Worm (Caenorhabditis elegans) whole organism, late embryonic: ENCODE measurements around the gene srh-304.

Experiments used
- C38D4.7 ChIP-seq: fragments of 200-800 bp; sonication (Bioruptor generic); optimal IDR thresholded peaks from 2 replicates; lab custom pipeline; 2018; ENCODE audit warnings: mild to moderate bottlenecking, missing genetic modification characterization, moderate library complexity, missing compliant biosample characterization
- Y22D7AL.16 ChIP-seq: sonication (generic microtip); optimal IDR thresholded peaks from 2 replicates; lab custom pipeline; 2016; ENCODE audit warnings: missing genetic modification characterization, missing compliant biosample characterization
- ceh-30 ChIP-seq: fragments of 150-350 bp; optimal IDR thresholded peaks from 2 replicates; lab custom pipeline; 2014; ENCODE audit warnings: missing biosample characterization, missing genetic modification characterization
- ceh-34 ChIP-seq: sonication (generic microtip); optimal IDR thresholded peaks from 2 replicates; lab custom pipeline; 2016; ENCODE audit warnings: mild to moderate bottlenecking, missing genetic modification characterization, missing compliant biosample characterization
- ceh-48 ChIP-seq: sonication (generic microtip); optimal IDR thresholded peaks from 2 replicates; lab custom pipeline; 2016; ENCODE audit warnings: missing genetic modification characterization, inconsistent platforms, missing compliant biosample characterization
- dmd-4 ChIP-seq: sonication (generic microtip); optimal IDR thresholded peaks from 2 replicates; lab custom pipeline; 2016; ENCODE audit warnings: borderline replicate concordance, missing genetic modification characterization, missing compliant biosample characterization
- dve-1 ChIP-seq: sonication (generic microtip); optimal IDR thresholded peaks from 2 replicates; lab custom pipeline; 2017; ENCODE audit warnings: antibody characterized with exemption, mild to moderate bottlenecking, missing genetic modification characterization, missing compliant biosample characterization
- lim-6 ChIP-seq: sonication (generic microtip); optimal IDR thresholded peaks from 2 replicates; lab custom pipeline; 2016; ENCODE audit warnings: missing genetic modification characterization, missing compliant biosample characterization
- nfya-1 ChIP-seq: sonication (generic microtip); optimal IDR thresholded peaks from 2 replicates; lab custom pipeline; 2017; ENCODE audit warnings: missing genetic modification characterization, mild to moderate bottlenecking, missing compliant biosample characterization, antibody characterized with exemption, moderate library complexity
- nhr-11 ChIP-seq: fragments of 150-350 bp; optimal IDR thresholded peaks from 2 replicates; lab custom pipeline; 2014; ENCODE audit warnings: missing biosample characterization, missing genetic modification characterization

- TF ChIP-seq dve-1 (tag; lab: Kevin White, UChicago) (no peak), ceh-30 (no peak), Y22D7AL.16 (no peak), ceh-48 (tag; lab: Kevin White, UChicago) (no peak), C38D4.7 (GFP tag; lab: Kevin White, UChicago) (no peak), dmd-4 (no peak), ceh-34 (tag; lab: Kevin White, UChicago) (no peak), lim-6 (tag; lab: Kevin White, UChicago) (no peak), nfya-1 (tag; lab: Kevin White, UChicago) (no peak), nhr-11 (tag; lab: Kevin White, UChicago) (no peak)
Measured at ce11 chrV:17795655-17796054, 32.8 kb upstream of the srh-304 start, which contains the start of gene srh-288.
